Fruit fly (Drosophila melanogaster) whole organism, embryonic: ENCODE results near the gene CG3348.

Experiments used
- CG10543 ChIP-seq: fragments of 200-800 bp; sonication (Bioruptor generic); optimal IDR thresholded peaks from 3 replicates; lab custom pipeline; 2017; ENCODE audit warnings: missing biosample characterization, mild to moderate bottlenecking, missing genetic modification characterization, moderate library complexity
- CG11093 ChIP-seq: fragments of 200-800 bp; sonication (Bioruptor generic); IDR thresholded peaks from 3 replicates; pipeline ENCODE4 v1.3.6; 2022; ENCODE audit warnings: missing biosample characterization, missing genetic modification characterization
- CG11247 ChIP-seq: fragments of 200-800 bp; sonication (Bioruptor generic); IDR thresholded peaks from 2 replicates; pipeline ENCODE4 v1.3.6; 2022; ENCODE audit warnings: missing biosample characterization, missing genetic modification characterization
- CG12391 ChIP-seq: fragments of 200-800 bp; sonication (Bioruptor generic); optimal IDR thresholded peaks from 3 replicates; lab custom pipeline; 2018; ENCODE audit warnings: missing biosample characterization, mild to moderate bottlenecking, missing genetic modification characterization, moderate library complexity
- CG15479 ChIP-seq: fragments of 200-800 bp; sonication (Bioruptor generic); optimal IDR thresholded peaks from 3 replicates; lab custom pipeline; 2019; ENCODE audit warnings: missing biosample characterization, mild to moderate bottlenecking, missing genetic modification characterization, moderate library complexity
- CG1602 ChIP-seq: fragments of 200-800 bp; sonication (Bioruptor generic); optimal IDR thresholded peaks from 3 replicates; lab custom pipeline; 2016; ENCODE audit warnings: missing biosample characterization, missing genetic modification characterization
- CG17829 ChIP-seq: fragments of 200-800 bp; optimal IDR thresholded peaks from 2 replicates; lab custom pipeline; 2019; ENCODE audit warnings: missing biosample characterization, mild to moderate bottlenecking, missing genetic modification characterization, moderate library complexity
- CG1792 ChIP-seq: fragments of 200-800 bp; sonication (Bioruptor generic); optimal IDR thresholded peaks from 2 replicates; lab custom pipeline; 2016; ENCODE audit warnings: missing biosample characterization, missing genetic modification characterization
- CG18476 ChIP-seq: fragments of 200-800 bp; sonication (Bioruptor generic); optimal IDR thresholded peaks from 2 replicates; lab custom pipeline; 2016; ENCODE audit warnings: missing biosample characterization, mild to moderate bottlenecking, missing genetic modification characterization
- CG3163 ChIP-seq: fragments of 200-800 bp; sonication (Bioruptor generic); optimal IDR thresholded peaks from 3 replicates; lab custom pipeline; 2016; ENCODE audit warnings: missing biosample characterization, missing genetic modification characterization
- CG34376 ChIP-seq: fragments of 200-800 bp; sonication (Bioruptor generic); optimal IDR thresholded peaks from 2 replicates; lab custom pipeline; 2018; ENCODE audit warnings: missing biosample characterization, mild to moderate bottlenecking, missing genetic modification characterization
- CG43689 ChIP-seq: fragments of 200-800 bp; sonication (Bioruptor generic); IDR thresholded peaks from 2 replicates; pipeline ENCODE4 v1.3.6; 2022; ENCODE audit warnings: missing biosample characterization, missing genetic modification characterization
- CG7963 ChIP-seq: fragments of 200-800 bp; sonication (Bioruptor generic); IDR thresholded peaks from 3 replicates; pipeline ENCODE4 v1.3.6; 2022; ENCODE audit warnings: missing biosample characterization, missing genetic modification characterization; ENCODE audit not compliant: partially characterized antibody
- CG9215 ChIP-seq: fragments of 200-800 bp; sonication (Bioruptor generic); IDR thresholded peaks from 2 replicates; pipeline ENCODE4 v1.3.6; 2022; ENCODE audit warnings: missing biosample characterization, missing genetic modification characterization
- CG9797 ChIP-seq: fragments of 200-800 bp; sonication (Bioruptor generic); optimal IDR thresholded peaks from 3 replicates; lab custom pipeline; 2018; ENCODE audit warnings: missing biosample characterization, mild to moderate bottlenecking, missing genetic modification characterization
- CHES-1-like ChIP-seq: fragments of 200-800 bp; sonication (Bioruptor generic); optimal IDR thresholded peaks from 2 replicates; lab custom pipeline; 2016; ENCODE audit warnings: missing biosample characterization, missing genetic modification characterization
- Dad ChIP-seq: fragments of 200-800 bp; sonication (Bioruptor generic); optimal IDR thresholded peaks from 3 replicates; lab custom pipeline; 2016; ENCODE audit warnings: missing biosample characterization, missing genetic modification characterization
- Doc2 ChIP-seq: fragments of 200-800 bp; sonication (Bioruptor generic); IDR thresholded peaks from 2 replicates; pipeline ENCODE4 v1.3.6; 2022; ENCODE audit warnings: missing biosample characterization, missing genetic modification characterization
- E2f2 ChIP-seq: fragments of 200-800 bp; sonication (Bioruptor generic); IDR thresholded peaks from 2 replicates; pipeline ENCODE4 v1.3.6; 2022; ENCODE audit warnings: missing biosample characterization, missing genetic modification characterization
- H2.0 ChIP-seq: fragments of 200-800 bp; sonication (Bioruptor generic); IDR thresholded peaks from 2 replicates; pipeline ENCODE4 v1.3.6; 2022; ENCODE audit warnings: missing biosample characterization, missing genetic modification characterization
- Hmx ChIP-seq: fragments of 200-800 bp; sonication (Bioruptor generic); optimal IDR thresholded peaks from 2 replicates; lab custom pipeline; 2016; ENCODE audit warnings: missing biosample characterization, missing genetic modification characterization
- Hr51 ChIP-seq, 2 experiments: fragments of 200-800 bp; sonication (Bioruptor generic); optimal IDR thresholded peaks; 2 replicates in 1 of 2; 3 replicates in 1 of 2; lab custom pipeline; 2016 to 2018; ENCODE audit warnings: missing biosample characterization in 2 of 2, missing genetic modification characterization in 2 of 2, mild to moderate bottlenecking in 1 of 2, moderate library complexity in 1 of 2
- MTF-1 ChIP-seq: fragments of 200-800 bp; sonication (Bioruptor generic); optimal IDR thresholded peaks from 2 replicates; lab custom pipeline; 2018; ENCODE audit warnings: missing biosample characterization, mild to moderate bottlenecking, missing genetic modification characterization, borderline replicate concordance
- Myb ChIP-seq: fragments of 200-800 bp; sonication (Bioruptor generic); optimal IDR thresholded peaks from 2 replicates; lab custom pipeline; 2016; ENCODE audit warnings: missing biosample characterization, missing genetic modification characterization
- Ravus ChIP-seq: fragments of 200-800 bp; sonication (Bioruptor generic); IDR thresholded peaks from 2 replicates; pipeline ENCODE4 v1.3.6; 2022; ENCODE audit warnings: missing biosample characterization, missing genetic modification characterization
- Ssrp ChIP-seq: fragments of 200-800 bp; sonication (Bioruptor generic); optimal IDR thresholded peaks from 2 replicates; lab custom pipeline; 2018; ENCODE audit warnings: missing biosample characterization, mild to moderate bottlenecking, missing genetic modification characterization, moderate library complexity
- YL-1 ChIP-seq: fragments of 200-800 bp; sonication (Bioruptor generic); optimal IDR thresholded peaks from 3 replicates; lab custom pipeline; 2017; ENCODE audit warnings: missing biosample characterization, mild to moderate bottlenecking, missing genetic modification characterization
- bab2 ChIP-seq: fragments of 200-800 bp; sonication (Bioruptor generic); optimal IDR thresholded peaks from 2 replicates; lab custom pipeline; 2016; ENCODE audit warnings: missing biosample characterization, missing genetic modification characterization
- cas ChIP-seq: fragments of 200-800 bp; sonication (Bioruptor generic); IDR thresholded peaks from 2 replicates; pipeline ENCODE4 v1.3.6; 2022; ENCODE audit warnings: missing biosample characterization, missing genetic modification characterization
- chif ChIP-seq, 2 experiments: fragments of 200-800 bp; sonication (Bioruptor generic); optimal IDR thresholded peaks; 3 replicates each; lab custom pipeline; 2016; ENCODE audit warnings: missing biosample characterization in 2 of 2, missing genetic modification characterization in 2 of 2
- croc ChIP-seq: fragments of 200-800 bp; sonication (Bioruptor generic); conservative IDR thresholded peaks from 3 replicates; pipeline ENCODE4 v1.3.6; 2022; ENCODE audit warnings: missing biosample characterization, missing genetic modification characterization
- ems ChIP-seq: fragments of 200-800 bp; sonication (Bioruptor generic); optimal IDR thresholded peaks from 3 replicates; lab custom pipeline; 2016; ENCODE audit warnings: missing biosample characterization, missing genetic modification characterization
- fd96Cb ChIP-seq: fragments of 200-800 bp; sonication (Bioruptor generic); optimal IDR thresholded peaks from 2 replicates; lab custom pipeline; 2018; ENCODE audit warnings: missing biosample characterization, mild to moderate bottlenecking, missing genetic modification characterization, moderate library complexity
- ham ChIP-seq: fragments of 200-800 bp; sonication (Bioruptor generic); IDR thresholded peaks from 2 replicates; pipeline ENCODE4 v1.3.6; 2022; ENCODE audit warnings: missing biosample characterization, missing genetic modification characterization
- insv ChIP-seq, 2 experiments: fragments of 200-800 bp; sonication (Bioruptor generic); optimal IDR thresholded peaks; 3 replicates each; lab custom pipeline; 2016 to 2018; ENCODE audit warnings: missing biosample characterization in 2 of 2, missing genetic modification characterization in 2 of 2
- kah ChIP-seq: fragments of 200-800 bp; sonication (Bioruptor generic); optimal IDR thresholded peaks from 2 replicates; lab custom pipeline; 2018; ENCODE audit warnings: missing biosample characterization, mild to moderate bottlenecking, missing genetic modification characterization
- klu ChIP-seq: fragments of 200-800 bp; sonication (Bioruptor generic); IDR thresholded peaks from 2 replicates; pipeline ENCODE4 v1.3.6; 2022; ENCODE audit warnings: missing biosample characterization, missing genetic modification characterization
- oc ChIP-seq: fragments of 200-800 bp; sonication (Bioruptor generic); optimal IDR thresholded peaks from 2 replicates; lab custom pipeline; 2018; ENCODE audit warnings: missing biosample characterization, mild to moderate bottlenecking, missing genetic modification characterization, moderate library complexity
- pb ChIP-seq: fragments of 200-800 bp; sonication (Bioruptor generic); optimal IDR thresholded peaks from 3 replicates; lab custom pipeline; 2016; ENCODE audit warnings: missing biosample characterization, missing genetic modification characterization
- repo ChIP-seq: fragments of 200-800 bp; sonication (Bioruptor generic); optimal IDR thresholded peaks from 2 replicates; lab custom pipeline; 2016; ENCODE audit warnings: missing biosample characterization, missing genetic modification characterization
- schlank ChIP-seq: fragments of 200-800 bp; sonication (Bioruptor generic); optimal IDR thresholded peaks from 2 replicates; lab custom pipeline; 2018; ENCODE audit warnings: missing biosample characterization, mild to moderate bottlenecking, missing genetic modification characterization
- sens-2 ChIP-seq: fragments of 200-800 bp; sonication (Bioruptor generic); IDR thresholded peaks from 2 replicates; pipeline ENCODE4 v1.3.6; 2022; ENCODE audit warnings: missing biosample characterization, missing genetic modification characterization
- sim ChIP-seq: fragments of 200-800 bp; sonication (Bioruptor generic); IDR thresholded peaks from 2 replicates; pipeline ENCODE4 v1.3.6; 2022; ENCODE audit warnings: missing biosample characterization, missing genetic modification characterization
- slbo ChIP-seq: fragments of 200-800 bp; sonication (Bioruptor generic); IDR thresholded peaks from 2 replicates; pipeline ENCODE4 v1.3.6; 2022; ENCODE audit warnings: missing biosample characterization, missing genetic modification characterization
- sna ChIP-seq: fragments of 200-800 bp; sonication (Bioruptor generic); IDR thresholded peaks from 2 replicates; pipeline ENCODE4 v1.3.6; 2022; ENCODE audit warnings: missing biosample characterization, missing genetic modification characterization; ENCODE audit not compliant: partially characterized antibody
- sob ChIP-seq: fragments of 200-800 bp; sonication (Bioruptor generic); IDR thresholded peaks from 2 replicates; pipeline ENCODE4 v1.3.6; 2022; ENCODE audit warnings: missing biosample characterization, missing genetic modification characterization
- tin ChIP-seq: fragments of 200-800 bp; sonication (Bioruptor generic); optimal IDR thresholded peaks from 3 replicates; lab custom pipeline; 2016; ENCODE audit warnings: missing biosample characterization, missing genetic modification characterization
- wek ChIP-seq: fragments of 200-800 bp; sonication (Bioruptor generic); optimal IDR thresholded peaks from 3 replicates; lab custom pipeline; 2018; ENCODE audit warnings: missing biosample characterization, mild to moderate bottlenecking, missing genetic modification characterization, moderate library complexity

Gene CG3348

dm6 chr3R:27288202-27289135, 3.5 kb downstream of the CG3348 start, which contains the start of the genes bigmax and Hmu (continued):
- TF ChIP-seq CG15479 (GFP tag; lab: Kevin White, UChicago) (no peak), E2f2 (GFP tag; lab: Robert Waterston, UW) (peak; percentile 61), Ravus (GFP tag; lab: Robert Waterston, UW) (0 out of 2 replicates have a peak, but pooled peaks have one; percentile 10), Myb (GFP tag; lab: Kevin White, UChicago) (peak; percentile 81), CG17829 (peak; percentile 88), bab2 (peak; percentile 92), CG10543 (GFP tag; lab: Kevin White, UChicago) (peak; percentile 79), CG11093 (GFP tag; lab: Robert Waterston, UW) (peak; percentile 67; the same call in 1 of the 3 replicates), croc (GFP tag; lab: Robert Waterston, UW) (peak; percentile 46), sim (no peak), Doc2 (GFP tag; lab: Robert Waterston, UW) (peak; percentile 55; the same call in 1 of the 2 replicates), slbo (GFP tag; lab: Robert Waterston, UW) (peak; percentile 92), kah (GFP tag; lab: Kevin White, UChicago) (no peak), tin (GFP tag; lab: Kevin White, UChicago) (peak; percentile 80), Hr51 (GFP tag; optimal IDR thresholded peaks at IDR 0.05; lab: Kevin White, UChicago) (peak; percentile 85 to 86), CG7963 (GFP tag; lab: Robert Waterston, UW) (no peak; the same call in 1 of the 3 replicates), repo (GFP tag; lab: Kevin White, UChicago) (peak; percentile 81), CG9215 (GFP tag; lab: Robert Waterston, UW) (peak; percentile 79), MTF-1 (GFP tag; lab: Kevin White, UChicago) (peak; percentile 20), H2.0 (peak; percentile 86), Dad (GFP tag; lab: Kevin White, UChicago) (peak; percentile 86), chif (GFP tag; optimal IDR thresholded peaks at IDR 0.05; lab: Kevin White, UChicago) (peak; percentile 87 to 89), CG1602 (GFP tag; lab: Kevin White, UChicago) (peak; percentile 84), ems (GFP tag; lab: Kevin White, UChicago) (peak; percentile 84), schlank (tag; lab: Kevin White, UChicago) (peak; percentile 68), Ssrp (tag; lab: Kevin White, UChicago) (peak; percentile 70), CHES-1-like (GFP tag; lab: Kevin White, UChicago) (peak; percentile 92), sna (GFP tag; lab: Robert Waterston, UW) (peak; percentile 97), CG9797 (GFP tag; lab: Kevin White, UChicago) (peak; percentile 95), CG34376 (GFP tag; lab: Kevin White, UChicago) (peak; percentile 87), YL-1 (GFP tag; lab: Kevin White, UChicago) (peak; percentile 94), sens-2 (GFP tag; lab: Robert Waterston, UW) (0 out of 2 replicates have a peak, but pooled peaks have one; percentile 21), CG18476 (GFP tag; lab: Kevin White, UChicago) (peak; percentile 84), wek (GFP tag; lab: Kevin White, UChicago) (peak; percentile 13), Hmx (GFP tag; lab: Kevin White, UChicago) (no peak), fd96Cb (peak; percentile 78), CG11247 (GFP tag; lab: Robert Waterston, UW) (peak; percentile 80), CG3163 (GFP tag; lab: Kevin White, UChicago) (peak; percentile 76), sob (peak; percentile 87), klu (GFP tag; lab: Robert Waterston, UW) (peak; percentile 79), CG43689 (GFP tag; lab: Robert Waterston, UW) (peak; percentile 42; the same call in 1 of the 2 replicates), CG1792 (GFP tag; lab: Kevin White, UChicago) (peak; percentile 88), cas (GFP tag; lab: Robert Waterston, UW) (peak; percentile 71), insv (GFP tag; optimal IDR thresholded peaks at IDR 0.05; lab: Kevin White, UChicago) (peak in 1 of 2 experiments; percentile 38), ham (no peak), pb (peak; percentile 63), CG12391 (tag; lab: Kevin White, UChicago) (peak; percentile 91), oc (tag; lab: Kevin White, UChicago) (peak; percentile 73)
